Worm (Caenorhabditis elegans) whole organism, midembryonic: ENCODE measurements around the gene pals-30.

Experiments
- T22C8.4 ChIP-seq: fragments of 200-800 bp; sonication (Bioruptor generic); IDR thresholded peaks from 2 replicates; pipeline ENCODE4 v1.3.6; 2022; ENCODE audit warnings: missing genetic modification characterization, missing compliant biosample characterization
- cog-1 ChIP-seq: sonication (generic microtip); optimal IDR thresholded peaks from 2 replicates; lab custom pipeline; 2016; ENCODE audit warnings: missing genetic modification characterization, missing compliant biosample characterization
- flt-1 ChIP-seq: fragments of 200-800 bp; sonication (Bioruptor generic); IDR thresholded peaks from 2 replicates; pipeline ENCODE4 v1.3.6; 2022; ENCODE audit warnings: missing genetic modification characterization, missing compliant biosample characterization
- klf-2 ChIP-seq: fragments of 200-800 bp; sonication (Bioruptor generic); conservative IDR thresholded peaks from 2 replicates; pipeline ENCODE4 v1.3.6; 2022; ENCODE audit warnings: missing genetic modification reagents, missing genetic modification characterization, missing compliant biosample characterization
- med-1 ChIP-seq: sonication (generic microtip); optimal IDR thresholded peaks from 2 replicates; lab custom pipeline; 2017; ENCODE audit warnings: missing genetic modification characterization, mild to moderate bottlenecking, missing compliant biosample characterization, antibody characterized with exemption, missing genetic modification reagents; ENCODE audit not compliant: insufficient read depth
- ref-1 ChIP-seq: fragments of 200-800 bp; sonication (Bioruptor generic); conservative IDR thresholded peaks from 2 replicates; pipeline ENCODE4 v1.3.6; 2022; ENCODE audit warnings: missing genetic modification reagents, missing genetic modification characterization, missing compliant biosample characterization
- tab-1 ChIP-seq: fragments of 200-800 bp; sonication (Bioruptor generic); IDR thresholded peaks from 2 replicates; pipeline ENCODE4 v1.3.6; 2022; ENCODE audit warnings: missing genetic modification characterization, missing compliant biosample characterization
- ztf-23 ChIP-seq: fragments of 200-800 bp; sonication (Bioruptor generic); IDR thresholded peaks from 2 replicates; pipeline ENCODE4 v1.3.6; 2022; ENCODE audit warnings: missing genetic modification reagents, missing genetic modification characterization, missing compliant biosample characterization
- ztf-29 ChIP-seq: fragments of 200-800 bp; sonication (Bioruptor generic); IDR thresholded peaks from 2 replicates; pipeline ENCODE4 v1.3.6; 2022; ENCODE audit warnings: missing genetic modification reagents, missing genetic modification characterization, missing compliant biosample characterization

Gene pals-30

ce11 chrIV:14547292-14547691 lies 4.5 kb downstream of the pals-30 start:
- no peak for TF ChIP-seq klf-2 (GFP tag; lab: Robert Waterston, UW)
- TF ChIP-seq T22C8.4 (GFP tag; lab: Robert Waterston, UW) = no peak
- no peak for TF ChIP-seq med-1 (GFP tag; lab: Kevin White, UChicago)
- TF ChIP-seq tab-1 = no peak
- no peak for TF ChIP-seq flt-1 (GFP tag; lab: Robert Waterston, UW)
- no peak for TF ChIP-seq ztf-23 (GFP tag; lab: Robert Waterston, UW)
- no peak for TF ChIP-seq ref-1
- no peak for TF ChIP-seq cog-1 (tag; lab: Kevin White, UChicago)

DNA sequence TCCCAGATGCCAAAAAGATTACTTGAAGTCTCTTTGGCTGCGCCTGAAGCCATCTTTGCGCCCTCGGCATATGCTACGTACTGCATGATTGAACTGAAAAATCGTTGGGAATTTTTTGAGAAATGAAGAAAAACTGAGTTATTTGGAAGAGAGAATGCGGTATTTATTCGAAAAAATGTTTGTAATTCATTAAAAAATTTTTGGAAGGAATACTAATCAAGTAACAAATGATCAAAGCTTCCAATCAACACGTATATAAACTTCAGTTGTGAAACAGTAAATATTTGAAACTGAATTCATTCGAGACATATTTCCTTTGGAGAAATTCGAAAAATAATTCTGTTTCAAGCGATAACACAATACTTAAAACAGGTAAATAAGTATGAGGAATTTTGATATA lies 9.3 kb downstream of the pals-30 start, which contains the start of gene pals-29:
TSS of gene pals-29 (minus strand) at position 101 of the 400 bp plus-strand sequence.
- TF ChIP-seq tab-1 (no peak), ztf-23 (GFP tag; lab: Robert Waterston, UW) (no peak), T22C8.4 (GFP tag; lab: Robert Waterston, UW) (no peak), flt-1 (GFP tag; lab: Robert Waterston, UW) (no peak), klf-2 (GFP tag; lab: Robert Waterston, UW) (no peak), cog-1 (tag; lab: Kevin White, UChicago) (no peak), ref-1 (no peak), ztf-29 (GFP tag; lab: Robert Waterston, UW) (no peak), med-1 (GFP tag; lab: Kevin White, UChicago) (no peak)

ce11 chrIV:14536911-14537310 lies 14.9 kb downstream of the pals-30 start, which contains the start of gene T27E7.5:
TSS of gene T27E7.5 (plus strand) at chrIV:14537163.
- TF ChIP-seq klf-2 (GFP tag; lab: Robert Waterston, UW) = no peak
- no peak for TF ChIP-seq ztf-29 (GFP tag; lab: Robert Waterston, UW)
- TF ChIP-seq ref-1 = no peak
- TF ChIP-seq med-1 (GFP tag; lab: Kevin White, UChicago) = no peak
- no peak for TF ChIP-seq tab-1
- no peak for TF ChIP-seq ztf-23 (GFP tag; lab: Robert Waterston, UW)
- TF ChIP-seq flt-1 (GFP tag; lab: Robert Waterston, UW) = no peak
- TF ChIP-seq cog-1 (tag; lab: Kevin White, UChicago) = no peak
- TF ChIP-seq T22C8.4 (GFP tag; lab: Robert Waterston, UW) = no peak

ce11 chrIV:14534967-14535366 lies 16.8 kb downstream of the pals-30 start, which contains the start of gene T27E7.4:
TSS of gene T27E7.4 (minus strand) at chrIV:14535067.
- TF ChIP-seq ref-1 = no peak
- TF ChIP-seq flt-1 (GFP tag; lab: Robert Waterston, UW) = no peak
- no peak for TF ChIP-seq tab-1
- no peak for TF ChIP-seq ztf-23 (GFP tag; lab: Robert Waterston, UW)
- no peak for TF ChIP-seq T22C8.4 (GFP tag; lab: Robert Waterston, UW)
- no peak for TF ChIP-seq cog-1 (tag; lab: Kevin White, UChicago)
- no peak for TF ChIP-seq med-1 (GFP tag; lab: Kevin White, UChicago)
- TF ChIP-seq ztf-29 (GFP tag; lab: Robert Waterston, UW) = no peak
- no peak for TF ChIP-seq klf-2 (GFP tag; lab: Robert Waterston, UW)

DNA sequence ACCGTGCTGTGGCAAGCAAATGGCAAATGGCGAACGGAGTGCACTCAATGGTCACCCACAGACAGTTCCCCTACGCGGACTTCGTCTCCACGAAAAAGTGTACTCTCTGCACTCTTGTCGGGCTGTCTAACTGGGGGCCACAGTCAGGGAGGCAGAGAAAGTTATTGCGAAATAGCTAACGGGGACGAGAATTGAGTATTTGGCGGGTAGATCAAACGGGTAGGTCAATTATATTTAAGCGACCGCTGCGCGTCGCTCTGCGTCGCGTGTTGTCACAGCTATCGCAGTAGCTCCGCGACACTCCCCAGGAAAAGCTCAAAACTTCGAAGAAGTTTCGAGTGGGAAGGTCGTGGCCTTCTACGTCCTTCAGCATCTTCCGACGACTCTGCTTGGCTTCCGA lies 19.4 kb downstream of the pals-30 start:
- TF ChIP-seq med-1 (GFP tag; lab: Kevin White, UChicago) (no peak), cog-1 (tag; lab: Kevin White, UChicago) (no peak), tab-1 (no peak), flt-1 (GFP tag; lab: Robert Waterston, UW) (no peak), ztf-23 (GFP tag; lab: Robert Waterston, UW) (no peak), ref-1 (no peak), ztf-29 (GFP tag; lab: Robert Waterston, UW) (no peak), T22C8.4 (GFP tag; lab: Robert Waterston, UW) (no peak), klf-2 (GFP tag; lab: Robert Waterston, UW) (no peak)

- TF ChIP-seq ref-1 (no peak), tab-1 (no peak)
Measured at ce11 chrIV:14530031-14530430, 21.7 kb downstream of the pals-30 start.

DNA sequence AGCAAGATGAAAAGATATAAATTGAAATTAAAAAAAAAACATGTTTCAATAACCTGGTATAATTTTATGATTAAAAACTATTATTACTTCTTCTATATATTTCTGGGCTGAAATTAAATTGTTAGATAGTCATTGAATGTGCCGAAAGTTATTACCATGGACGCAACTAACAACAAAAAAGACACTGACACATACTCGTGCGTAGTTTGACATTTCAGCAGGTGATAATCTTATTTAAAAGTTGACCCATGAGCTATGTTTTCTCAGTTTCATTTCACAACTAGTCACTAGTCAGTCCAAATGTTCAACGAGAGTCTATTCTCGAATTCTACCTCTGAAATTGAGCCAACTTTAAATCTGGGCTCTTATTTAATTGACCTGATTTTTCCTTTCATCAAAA lies 23.1 kb downstream of the pals-30 start, which contains the start of gene T27E7.3:
TSS of gene T27E7.3 (plus strand) at position 301 of the 400 bp plus-strand sequence.
- TF ChIP-seq cog-1 (tag; lab: Kevin White, UChicago) = no peak
- no peak for TF ChIP-seq med-1 (GFP tag; lab: Kevin White, UChicago)
- no peak for TF ChIP-seq ztf-29 (GFP tag; lab: Robert Waterston, UW)
- TF ChIP-seq klf-2 (GFP tag; lab: Robert Waterston, UW) = no peak
- no peak for TF ChIP-seq ztf-23 (GFP tag; lab: Robert Waterston, UW)
- no peak for TF ChIP-seq ref-1
- TF ChIP-seq flt-1 (GFP tag; lab: Robert Waterston, UW) = no peak
- TF ChIP-seq tab-1 = no peak
- TF ChIP-seq T22C8.4 (GFP tag; lab: Robert Waterston, UW) = no peak

DNA sequence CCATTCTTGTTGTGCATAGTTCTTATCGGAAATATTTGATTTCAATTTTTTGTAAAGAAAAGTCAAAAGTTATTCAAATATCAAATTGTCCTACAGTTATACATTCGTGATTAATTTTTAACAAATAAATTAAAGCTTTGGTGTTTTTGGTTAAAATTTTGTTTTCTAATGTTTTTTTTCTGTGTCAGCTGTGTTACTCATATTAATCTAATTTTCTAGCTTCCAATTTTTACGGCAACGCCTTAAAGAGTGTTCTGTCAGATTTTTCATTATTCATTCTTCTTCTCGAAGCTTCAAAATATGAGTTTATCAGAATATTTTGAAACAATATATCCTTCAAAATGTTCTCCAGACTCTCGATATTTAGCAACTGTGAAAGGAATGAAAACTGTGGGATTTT lies 28.2 kb downstream of the pals-30 start, which contains the start of gene srh-63:
TSS of gene srh-63 (plus strand) at position 301 of the 400 bp plus-strand sequence.
- no peak for TF ChIP-seq flt-1 (GFP tag; lab: Robert Waterston, UW)
- no peak for TF ChIP-seq tab-1
- no peak for TF ChIP-seq ref-1
- no peak for TF ChIP-seq med-1 (GFP tag; lab: Kevin White, UChicago)
- no peak for TF ChIP-seq cog-1 (tag; lab: Kevin White, UChicago)
- TF ChIP-seq ztf-29 (GFP tag; lab: Robert Waterston, UW) = no peak
- TF ChIP-seq klf-2 (GFP tag; lab: Robert Waterston, UW) = no peak
- no peak for TF ChIP-seq T22C8.4 (GFP tag; lab: Robert Waterston, UW)
- TF ChIP-seq ztf-23 (GFP tag; lab: Robert Waterston, UW) = no peak

DNA sequence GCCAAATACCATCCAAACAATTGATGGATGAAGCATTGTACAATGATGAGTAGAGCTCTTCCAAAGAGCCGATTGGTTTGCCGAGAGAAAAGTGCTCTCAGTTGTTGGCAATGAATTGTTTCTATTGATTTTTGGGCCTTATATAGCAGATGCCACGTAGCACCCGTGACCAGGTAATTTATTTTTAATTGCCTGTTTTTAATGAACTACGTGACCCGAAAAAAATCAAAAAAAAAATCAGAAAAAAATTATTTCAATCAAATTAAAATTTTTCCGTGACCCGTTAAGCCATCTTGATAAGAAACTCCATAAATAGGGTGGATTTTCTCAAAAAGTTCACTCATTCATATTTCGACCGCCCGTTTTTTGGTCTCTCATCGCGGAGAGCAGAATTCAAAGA lies 32.3 kb downstream of the pals-30 start, which contains the start of the genes Y57G11A.2 and T27E7.1:
TSS of gene Y57G11A.2 (minus strand) at position 101 of the 400 bp plus-strand sequence.
TSS of gene T27E7.1 (plus strand) at position 337 of the 400 bp plus-strand sequence.
- TF ChIP-seq ztf-29 (GFP tag; lab: Robert Waterston, UW) = no peak
- no peak for TF ChIP-seq klf-2 (GFP tag; lab: Robert Waterston, UW)
- no peak for TF ChIP-seq ztf-23 (GFP tag; lab: Robert Waterston, UW)
- TF ChIP-seq cog-1 (tag; lab: Kevin White, UChicago) = no peak
- TF ChIP-seq tab-1 = no peak
- no peak for TF ChIP-seq flt-1 (GFP tag; lab: Robert Waterston, UW)
- no peak for TF ChIP-seq T22C8.4 (GFP tag; lab: Robert Waterston, UW)
- TF ChIP-seq med-1 (GFP tag; lab: Kevin White, UChicago) = no peak
- no peak for TF ChIP-seq ref-1
